Fruit fly (Drosophila melanogaster): ENCODE measurements around the gene Sgs5.

- TF ChIP-seq ttk (optimal IDR thresholded peaks at IDR 0.05) (no peak), psq (optimal IDR thresholded peaks at IDR 0.05) (no peak)
These were observed 29.4 kb downstream of the Sgs5 start for dm6 chr3R:17624549-17624948.
